Worm (Caenorhabditis elegans): ENCODE results near the gene snt-3.

DNA sequence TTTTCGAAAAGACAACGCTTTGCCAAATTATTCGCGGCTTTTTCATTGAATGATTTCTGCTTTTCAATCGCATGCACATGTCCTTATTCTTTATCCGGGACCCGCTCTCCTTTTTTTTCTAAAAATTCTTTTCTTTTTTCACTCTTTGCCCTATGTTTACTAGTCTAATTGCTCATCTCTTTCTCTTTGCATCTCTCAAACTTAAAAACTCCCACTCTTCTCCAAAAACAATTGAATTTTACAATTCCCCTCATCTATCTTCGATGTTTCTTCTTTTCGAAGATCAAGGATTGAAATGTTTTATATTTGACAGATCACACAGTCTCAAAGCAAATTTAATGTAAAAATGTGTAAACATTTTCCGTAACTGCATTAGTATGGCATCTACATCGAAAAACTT, 33.1 kb downstream of the snt-3 start:
- TF ChIP-seq fkh-10 (GFP tag; optimal IDR thresholded peaks at IDR 0.05) (no peak), ceh-28 (tag; optimal IDR thresholded peaks at IDR 0.05) (no peak), snpc-4 (tag; optimal IDR thresholded peaks at IDR 0.05) (no peak), nhr-77 (tag; optimal IDR thresholded peaks at IDR 0.05) (no peak), nhr-25 (tag; optimal IDR thresholded peaks at IDR 0.05) (no peak), unc-62 (GFP tag; optimal IDR thresholded peaks at IDR 0.05) (no peak), nhr-237 (tag; optimal IDR thresholded peaks at IDR 0.05) (no peak), jun-1 (tag; optimal IDR thresholded peaks at IDR 0.05) (no peak)
